Worm (Caenorhabditis elegans): ENCODE measurements around the gene fbxa-39.

DNA sequence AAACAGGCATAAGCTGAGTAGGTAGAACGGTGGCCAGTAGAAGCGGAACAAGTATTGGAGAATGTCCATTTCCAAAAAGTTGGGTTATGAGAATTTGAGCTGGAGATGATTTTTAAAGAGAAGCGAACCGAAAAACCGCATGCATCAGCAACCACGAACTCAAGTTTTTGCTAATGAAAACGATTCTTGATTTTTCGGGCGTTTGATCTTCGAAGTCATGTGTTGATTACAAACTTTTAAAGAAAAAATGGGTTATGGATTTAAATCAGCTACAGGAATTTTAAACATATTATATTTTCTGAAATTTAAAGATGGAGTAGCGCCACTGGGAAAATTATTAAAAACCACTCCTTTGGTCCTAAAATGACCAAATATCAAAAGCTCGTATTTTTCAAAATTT lies 48.9 kb upstream of the fbxa-39 start, which contains the start of gene srd-65:
- TF ChIP-seq unc-62 (GFP tag; optimal IDR thresholded peaks at IDR 0.05) = no peak
- TF ChIP-seq elt-2 (tag; optimal IDR thresholded peaks at IDR 0.05) = no peak
- TF ChIP-seq lin-15B (tag; optimal IDR thresholded peaks at IDR 0.05) = no peak
